Worm (Caenorhabditis elegans): Measurements from ENCODE around the gene zif-1.

ce11 chrIII:8978512-8979352 is 23.8 kb upstream of the zif-1 start:
- TF ChIP-seq hmbx-1 (tag; optimal IDR thresholded peaks at IDR 0.05), result no peak
- no peak for TF ChIP-seq ceh-13 (GFP tag; optimal IDR thresholded peaks at IDR 0.05)
- TF ChIP-seq hnd-1 (tag; optimal IDR thresholded peaks at IDR 0.05), result no peak
- TF ChIP-seq ama-1 (optimal IDR thresholded peaks at IDR 0.05), result no peak
- no peak for TF ChIP-seq B0310.2 (tag; optimal IDR thresholded peaks at IDR 0.05)
